Fruit fly (Drosophila melanogaster) S2 (cell line): ENCODE results near the gene ND-13B.

Source experiments
- CG8478 ChIP-seq: fragments of >200 bp; optimal IDR thresholded peaks from 2 replicates; lab custom pipeline; 2018
- CTCF ChIP-seq, 2 experiments: fragments of >200 bp; optimal IDR thresholded peaks; 2 replicates each; lab custom pipeline; 2018

ND-13B gene

dm6 chr3L:10724810-10725444, 31.0 kb upstream of the ND-13B start:
- TF ChIP-seq CG8478 (lab: Kevin White, UChicago) (no peak), CTCF (optimal IDR thresholded peaks at IDR 0.05; lab: Kevin White, UChicago) (no peak)

dm6 chr3L:10723596-10723995, 29.7 kb upstream of the ND-13B start:
- TF ChIP-seq CG8478 (lab: Kevin White, UChicago) = no peak
- TF ChIP-seq CTCF (optimal IDR thresholded peaks at IDR 0.05; lab: Kevin White, UChicago) = no peak

- TF ChIP-seq CG8478 (lab: Kevin White, UChicago) (no peak), CTCF (optimal IDR thresholded peaks at IDR 0.05; lab: Kevin White, UChicago) (no peak)
Observed at dm6 chr3L:10722607-10723006, 28.7 kb upstream of the ND-13B start.

dm6 chr3L:10719771-10720170, 25.9 kb upstream of the ND-13B start:
- TF ChIP-seq CG8478 (lab: Kevin White, UChicago) = no peak
- no peak for TF ChIP-seq CTCF (optimal IDR thresholded peaks at IDR 0.05; lab: Kevin White, UChicago)

- TF ChIP-seq CG8478 (lab: Kevin White, UChicago) = no peak
- no peak for TF ChIP-seq CTCF (optimal IDR thresholded peaks at IDR 0.05; lab: Kevin White, UChicago)
Observed at dm6 chr3L:10716342-10716896, 22.5 kb upstream of the ND-13B start.

dm6 chr3L:10715748-10716147, 21.8 kb upstream of the ND-13B start:
- TF ChIP-seq CTCF (optimal IDR thresholded peaks at IDR 0.05; lab: Kevin White, UChicago) (no peak), CG8478 (lab: Kevin White, UChicago) (no peak)

dm6 chr3L:10713458-10714118, 19.7 kb upstream of the ND-13B start:
- TF ChIP-seq CG8478 (lab: Kevin White, UChicago) (no peak), CTCF (optimal IDR thresholded peaks at IDR 0.05; lab: Kevin White, UChicago) (no peak)

- TF ChIP-seq CG8478 (lab: Kevin White, UChicago) = no peak
- TF ChIP-seq CTCF (optimal IDR thresholded peaks at IDR 0.05; lab: Kevin White, UChicago) = no peak
Observed at dm6 chr3L:10712005-10712404, 18.1 kb upstream of the ND-13B start.

- TF ChIP-seq CG8478 (lab: Kevin White, UChicago) = no peak
- TF ChIP-seq CTCF (optimal IDR thresholded peaks at IDR 0.05; lab: Kevin White, UChicago) = no peak
Observed at dm6 chr3L:10711352-10711751, 17.4 kb upstream of the ND-13B start.

dm6 chr3L:10709132-10709531, 15.2 kb upstream of the ND-13B start:
- TF ChIP-seq CG8478 (lab: Kevin White, UChicago) (no peak), CTCF (optimal IDR thresholded peaks at IDR 0.05; lab: Kevin White, UChicago) (no peak)

dm6 chr3L:10704482-10704993, 10.6 kb upstream of the ND-13B start:
- TF ChIP-seq CTCF (optimal IDR thresholded peaks at IDR 0.05; lab: Kevin White, UChicago) = no peak
- no peak for TF ChIP-seq CG8478 (lab: Kevin White, UChicago)

- TF ChIP-seq CG8478 (lab: Kevin White, UChicago) (no peak), CTCF (optimal IDR thresholded peaks at IDR 0.05; lab: Kevin White, UChicago) (no peak)
Observed at dm6 chr3L:10702216-10702615, 8.3 kb upstream of the ND-13B start.

- TF ChIP-seq CG8478 (lab: Kevin White, UChicago) (no peak), CTCF (optimal IDR thresholded peaks at IDR 0.05; lab: Kevin White, UChicago) (no peak)
Observed at dm6 chr3L:10698182-10698581, 4.3 kb upstream of the ND-13B start.

dm6 chr3L:10697413-10698118, 3.7 kb upstream of the ND-13B start:
- TF ChIP-seq CG8478 (lab: Kevin White, UChicago) (no peak), CTCF (optimal IDR thresholded peaks at IDR 0.05; lab: Kevin White, UChicago) (no peak)
